Fruit fly (Drosophila melanogaster) whole organism, adult: ENCODE measurements around the gene CG4042.

Experiments
- CG11617 ChIP-seq: fragments of 200-800 bp; sonication (Bioruptor generic); optimal IDR thresholded peaks from 2 replicates; lab custom pipeline; 2017; ENCODE audit warnings: mild to moderate bottlenecking, missing biosample characterization, missing genetic modification reagents, missing genetic modification characterization
- CG12768 ChIP-seq: fragments of 200-800 bp; sonication (Bioruptor generic); optimal IDR thresholded peaks from 2 replicates; lab custom pipeline; 2017; ENCODE audit warnings: missing biosample characterization, missing genetic modification characterization, mild to moderate bottlenecking, moderate library complexity, missing genetic modification reagents
- CG14711 ChIP-seq: fragments of 200-800 bp; sonication (Bioruptor generic); optimal IDR thresholded peaks from 2 replicates; lab custom pipeline; 2018; ENCODE audit warnings: missing biosample characterization, mild to moderate bottlenecking, missing genetic modification characterization, moderate library complexity
- CG1620 ChIP-seq: fragments of 200-800 bp; sonication (Bioruptor generic); optimal IDR thresholded peaks from 2 replicates; lab custom pipeline; 2016; ENCODE audit warnings: missing biosample characterization, missing genetic modification characterization
- CG33017 ChIP-seq: fragments of 200-800 bp; sonication (Bioruptor generic); optimal IDR thresholded peaks from 2 replicates; lab custom pipeline; 2018; ENCODE audit warnings: missing biosample characterization, mild to moderate bottlenecking, missing genetic modification characterization, moderate library complexity
- CG5204 ChIP-seq: fragments of 200-800 bp; sonication (Bioruptor generic); optimal IDR thresholded peaks from 2 replicates; lab custom pipeline; 2016; ENCODE audit warnings: missing biosample characterization, missing genetic modification characterization
- CG7045 ChIP-seq: fragments of 200-800 bp; sonication (Bioruptor generic); optimal IDR thresholded peaks from 2 replicates; lab custom pipeline; 2017; ENCODE audit warnings: missing biosample characterization, mild to moderate bottlenecking, missing genetic modification characterization
- CG7101 ChIP-seq: fragments of 200-800 bp; sonication (Bioruptor generic); optimal IDR thresholded peaks from 2 replicates; lab custom pipeline; 2018; ENCODE audit warnings: missing biosample characterization, mild to moderate bottlenecking, missing genetic modification characterization, moderate library complexity
- Clk ChIP-seq: fragments of 200-800 bp; sonication (Bioruptor generic); optimal IDR thresholded peaks from 2 replicates; lab custom pipeline; 2017; ENCODE audit warnings: missing biosample characterization, missing genetic modification characterization
- Crg-1 ChIP-seq: fragments of 200-800 bp; sonication (Bioruptor generic); optimal IDR thresholded peaks from 2 replicates; lab custom pipeline; 2016; ENCODE audit warnings: missing biosample characterization, missing genetic modification characterization
- Hr96 ChIP-seq: fragments of 200-800 bp; sonication (Bioruptor generic); optimal IDR thresholded peaks from 2 replicates; lab custom pipeline; 2016; ENCODE audit warnings: missing biosample characterization, missing genetic modification characterization
- Mnt ChIP-seq: fragments of 200-800 bp; sonication (Bioruptor generic); optimal IDR thresholded peaks from 2 replicates; lab custom pipeline; 2016; ENCODE audit warnings: missing biosample characterization, mild to moderate bottlenecking, missing genetic modification characterization
- bab1 ChIP-seq: fragments of 200-800 bp; sonication (Bioruptor generic); optimal IDR thresholded peaks from 3 replicates; lab custom pipeline; 2019; ENCODE audit warnings: missing biosample characterization, mild to moderate bottlenecking, missing genetic modification characterization, moderate library complexity
- cic ChIP-seq: fragments of 200-800 bp; sonication (Bioruptor generic); optimal IDR thresholded peaks from 2 replicates; lab custom pipeline; 2017; ENCODE audit warnings: missing biosample characterization, mild to moderate bottlenecking, missing genetic modification characterization, moderate library complexity
- cnc ChIP-seq, 2 experiments: fragments of >200 bp; optimal IDR thresholded peaks; 2 replicates each; lab custom pipeline; 2017
- kay ChIP-seq: fragments of 200-800 bp; sonication (Bioruptor generic); peaks from one replicate; lab custom pipeline; 2016; ENCODE audit warnings: missing biosample characterization, missing genetic modification characterization, borderline replicate concordance
- ovo ChIP-seq: fragments of 200-800 bp; sonication (Bioruptor generic); optimal IDR thresholded peaks from 2 replicates; lab custom pipeline; 2016; ENCODE audit warnings: missing biosample characterization, missing genetic modification characterization
- pad ChIP-seq: fragments of 200-800 bp; sonication (Bioruptor generic); optimal IDR thresholded peaks from 3 replicates; lab custom pipeline; 2017; ENCODE audit warnings: missing biosample characterization, missing genetic modification characterization, mild to moderate bottlenecking, moderate library complexity, missing genetic modification reagents
- tj ChIP-seq: fragments of 200-800 bp; sonication (Bioruptor generic); optimal IDR thresholded peaks from 3 replicates; lab custom pipeline; 2017; ENCODE audit warnings: missing biosample characterization, mild to moderate bottlenecking, missing genetic modification characterization, moderate library complexity
- toe ChIP-seq: fragments of 200-800 bp; sonication (Bioruptor generic); optimal IDR thresholded peaks from 2 replicates; lab custom pipeline; 2016; ENCODE audit warnings: missing biosample characterization, missing genetic modification characterization

The CG4042 gene

dm6 chr3L:20739414-20739813 is 31.9 kb downstream of the CG4042 start, which contains the start of gene Gr77a:
Gene Gr77a, minus strand, starts transcription at chr3L:20739430.
- TF ChIP-seq CG33017, result no peak
- TF ChIP-seq cnc (optimal IDR thresholded peaks at IDR 0.05; lab: Kevin White, UChicago), result no peak
- no peak for TF ChIP-seq cic (GFP tag; lab: Kevin White, UChicago)
- no peak for TF ChIP-seq kay (GFP tag; lab: Kevin White, UChicago)
- TF ChIP-seq CG5204 (GFP tag; lab: Kevin White, UChicago), result no peak
- no peak for TF ChIP-seq CG7101 (tag; lab: Kevin White, UChicago)
- TF ChIP-seq bab1 (GFP tag; lab: Kevin White, UChicago), result no peak
- no peak for TF ChIP-seq Mnt (GFP tag; lab: Kevin White, UChicago)
- no peak for TF ChIP-seq Crg-1
- no peak for TF ChIP-seq ovo
- TF ChIP-seq CG14711 (tag; lab: Kevin White, UChicago), result no peak
- no peak for TF ChIP-seq pad (GFP tag; lab: Kevin White, UChicago)
- TF ChIP-seq CG12768, result no peak
- TF ChIP-seq Hr96 (GFP tag; lab: Kevin White, UChicago), result no peak
- TF ChIP-seq CG11617 (GFP tag; lab: Kevin White, UChicago), result no peak
- no peak for TF ChIP-seq Clk (GFP tag; lab: Kevin White, UChicago)
- TF ChIP-seq tj (GFP tag; lab: Kevin White, UChicago), result no peak
- no peak for TF ChIP-seq CG1620 (GFP tag; lab: Kevin White, UChicago)
- TF ChIP-seq CG7045 (GFP tag; lab: Kevin White, UChicago), result no peak
- TF ChIP-seq toe (GFP tag; lab: Kevin White, UChicago), result no peak

- no peak for TF ChIP-seq CG12768
- no peak for TF ChIP-seq CG11617 (GFP tag; lab: Kevin White, UChicago)
- no peak for TF ChIP-seq cic (GFP tag; lab: Kevin White, UChicago)
- TF ChIP-seq pad (GFP tag; lab: Kevin White, UChicago), result no peak
- TF ChIP-seq bab1 (GFP tag; lab: Kevin White, UChicago), result no peak
- no peak for TF ChIP-seq CG7045 (GFP tag; lab: Kevin White, UChicago)
- TF ChIP-seq CG7101 (tag; lab: Kevin White, UChicago), result no peak
Observed at dm6 chr3L:20737346-20737745, 34.0 kb downstream of the CG4042 start.

DNA sequence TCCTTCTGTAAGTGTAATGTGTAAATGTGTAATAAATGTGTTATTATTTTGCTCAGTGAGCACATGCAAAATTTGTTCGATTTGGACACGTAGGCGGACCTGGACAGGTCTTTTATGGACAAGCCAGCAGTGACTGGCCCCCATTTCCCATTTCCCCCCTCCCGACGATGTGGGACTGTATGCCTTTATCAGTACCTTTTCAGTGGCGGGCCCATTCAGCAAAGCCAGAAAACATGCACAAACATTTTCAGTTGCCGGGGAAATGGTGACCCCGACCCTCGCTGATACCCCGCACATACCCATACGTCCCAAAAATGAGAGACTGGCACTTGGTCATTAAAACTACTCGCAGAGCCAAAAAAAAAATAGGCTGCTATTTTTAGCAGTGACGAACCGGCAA is 35.0 kb downstream of the CG4042 start:
- no peak for TF ChIP-seq cnc (optimal IDR thresholded peaks at IDR 0.05; lab: Kevin White, UChicago)
- peak; percentile 65 for TF ChIP-seq kay (GFP tag; lab: Kevin White, UChicago)

- TF ChIP-seq tj (GFP tag; lab: Kevin White, UChicago) (peak; percentile 94), pad (GFP tag; lab: Kevin White, UChicago) (no peak)
Observed at dm6 chr3L:20734258-20734624, 37.1 kb downstream of the CG4042 start.

DNA sequence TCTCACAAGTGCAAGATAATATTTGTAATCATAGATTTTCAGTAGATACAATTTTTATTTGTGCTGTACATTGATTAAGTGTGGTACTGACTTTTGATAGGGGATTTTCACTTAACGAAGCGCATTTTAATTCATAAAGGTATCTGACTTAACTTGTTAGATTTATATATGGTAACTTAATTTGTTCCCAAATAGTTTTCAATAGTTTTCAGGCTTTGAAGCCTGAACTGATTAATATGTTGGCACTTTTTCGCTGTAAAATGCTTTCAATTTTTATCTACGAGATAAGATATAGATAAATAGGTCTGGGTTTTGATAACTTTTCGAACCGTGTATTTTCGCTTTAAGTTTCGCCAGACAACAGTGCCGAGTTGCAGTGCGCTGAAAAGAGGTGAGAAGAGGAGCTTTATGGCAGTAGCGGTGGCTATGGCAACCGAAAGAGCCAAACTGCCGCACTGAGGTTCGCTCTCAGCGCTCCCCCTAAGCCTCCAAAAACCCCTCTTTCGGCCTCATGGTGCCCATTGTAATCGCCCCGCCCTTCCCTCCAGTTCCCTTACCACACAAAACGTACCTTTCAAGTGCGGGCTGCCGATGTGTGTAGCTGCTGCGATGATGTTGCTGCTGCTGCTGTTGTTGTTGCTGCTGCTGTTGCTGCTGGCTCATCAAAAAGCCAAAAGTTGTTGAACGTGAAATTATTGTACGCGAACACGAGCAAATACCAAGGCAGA is 37.6 kb downstream of the CG4042 start:
- TF ChIP-seq tj (GFP tag; lab: Kevin White, UChicago) (peak; percentile 98), pad (GFP tag; lab: Kevin White, UChicago) (no peak), CG5204 (GFP tag; lab: Kevin White, UChicago) (no peak)

- TF ChIP-seq Mnt (GFP tag; lab: Kevin White, UChicago) (no peak), tj (GFP tag; lab: Kevin White, UChicago) (peak; percentile 37)
Observed at dm6 chr3L:20732492-20732891, 38.8 kb downstream of the CG4042 start.

DNA sequence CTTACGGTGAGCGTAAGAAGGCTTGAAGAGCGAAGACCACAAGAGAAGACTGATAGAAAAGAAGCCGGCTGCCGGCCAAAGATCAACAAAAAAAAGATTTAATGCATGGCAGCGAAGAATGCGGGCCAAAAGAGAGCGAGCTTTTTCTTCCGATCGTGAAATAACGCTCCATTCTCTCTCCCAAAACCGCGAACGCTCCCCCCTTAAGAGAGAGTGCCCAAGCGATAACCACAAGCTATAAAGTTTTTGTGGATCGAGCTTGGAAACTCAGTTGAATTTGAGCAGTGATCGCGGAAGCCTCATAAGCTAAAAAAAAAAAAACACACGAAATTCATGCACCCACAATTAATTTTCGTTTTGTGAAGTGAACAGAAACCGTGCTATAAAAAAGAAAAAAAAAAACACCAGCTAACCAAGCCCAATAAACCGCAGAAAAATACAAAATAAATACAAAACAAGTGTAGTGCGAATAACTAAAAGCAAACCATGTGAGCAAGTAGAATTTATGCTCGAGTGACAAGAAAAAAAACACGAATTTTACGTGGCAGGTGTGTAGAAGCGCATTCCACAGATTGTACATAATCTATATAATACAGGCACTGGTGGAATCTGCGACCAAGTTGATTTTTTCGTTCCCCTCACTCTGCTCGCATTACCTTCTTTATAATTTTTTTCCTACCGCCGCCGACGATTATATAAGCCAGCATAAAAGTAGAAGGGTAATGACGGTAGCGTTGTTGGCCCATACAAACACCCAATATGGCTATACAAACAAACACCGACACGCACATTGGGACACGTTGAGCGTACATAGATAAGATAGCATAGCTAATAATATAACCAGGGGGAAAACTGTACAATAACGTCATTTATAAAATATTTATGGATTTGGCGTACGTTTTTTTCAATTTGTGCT is 40.7 kb downstream of the CG4042 start, which contains the start of gene CG13252:
Gene CG13252 (plus strand): TSS at position 269 of the 916 bp plus-strand sequence.
- TF ChIP-seq CG7045 (GFP tag; lab: Kevin White, UChicago) (no peak), CG7101 (tag; lab: Kevin White, UChicago) (no peak), tj (GFP tag; lab: Kevin White, UChicago) (peak; percentile 32), CG12768 (peak; percentile 48), Crg-1 (no peak), CG11617 (GFP tag; lab: Kevin White, UChicago) (no peak), pad (GFP tag; lab: Kevin White, UChicago) (no peak), CG5204 (GFP tag; lab: Kevin White, UChicago) (no peak), ovo (no peak), Hr96 (GFP tag; lab: Kevin White, UChicago) (no peak), CG1620 (GFP tag; lab: Kevin White, UChicago) (no peak), CG33017 (peak; percentile 4), Clk (GFP tag; lab: Kevin White, UChicago) (no peak), Mnt (GFP tag; lab: Kevin White, UChicago) (peak; percentile 27), cic (GFP tag; lab: Kevin White, UChicago) (no peak), bab1 (GFP tag; lab: Kevin White, UChicago) (peak; percentile 1), CG14711 (tag; lab: Kevin White, UChicago) (no peak), cnc (optimal IDR thresholded peaks at IDR 0.05; lab: Kevin White, UChicago) (no peak), kay (GFP tag; lab: Kevin White, UChicago) (peak; percentile 48), toe (GFP tag; lab: Kevin White, UChicago) (peak; percentile 27)
